Worm (Caenorhabditis elegans) whole organism, young adult: ENCODE results near the gene ubc-6.
A peak's percentile ranks its signal among the peaks of the same experiment; 100 is the strongest.

Experiments
- B0336.3 ChIP-seq: fragments of 200-800 bp; sonication (Bioruptor generic); IDR thresholded peaks from 2 replicates; pipeline ENCODE4 v1.3.6; 2022; ENCODE audit warnings: missing genetic modification characterization, missing compliant biosample characterization
- C17E4.6 ChIP-seq: fragments of 200-800 bp; sonication (Bioruptor generic); IDR thresholded peaks from 2 replicates; pipeline ENCODE4 v1.3.6; 2022; ENCODE audit warnings: missing genetic modification reagents, missing genetic modification characterization, missing compliant biosample characterization
- F22D6.2 ChIP-seq: sonication (generic microtip); optimal IDR thresholded peaks from 2 replicates; lab custom pipeline; 2016; ENCODE audit warnings: mild to moderate bottlenecking, missing genetic modification characterization, missing compliant biosample characterization
- F23B12.7 ChIP-seq: sonication (generic microtip); optimal IDR thresholded peaks from 2 replicates; lab custom pipeline; 2017; ENCODE audit warnings: missing genetic modification characterization, mild to moderate bottlenecking, missing compliant biosample characterization, antibody characterized with exemption, moderate library complexity; ENCODE audit not compliant: insufficient read depth
- F33H1.4 ChIP-seq: fragments of 200-800 bp; sonication (Bioruptor generic); IDR thresholded peaks from 2 replicates; pipeline ENCODE4 v1.3.6; 2022; ENCODE audit warnings: missing genetic modification reagents, missing genetic modification characterization, missing compliant biosample characterization
- F37B4.10 ChIP-seq: fragments of 200-800 bp; sonication (Bioruptor generic); IDR thresholded peaks from 2 replicates; pipeline ENCODE4 v1.3.6; 2022; ENCODE audit warnings: missing genetic modification characterization, missing compliant biosample characterization
- T26A5.8 ChIP-seq: sonication (generic microtip); optimal IDR thresholded peaks from 2 replicates; lab custom pipeline; 2016; ENCODE audit warnings: missing genetic modification characterization, missing compliant biosample characterization
- Y56A3A.18 ChIP-seq: fragments of 200-800 bp; sonication (Bioruptor generic); IDR thresholded peaks from 2 replicates; pipeline ENCODE4 v1.3.6; 2022; ENCODE audit warnings: missing genetic modification reagents, missing genetic modification characterization, missing compliant biosample characterization
- ZK185.1 ChIP-seq: sonication (generic microtip); optimal IDR thresholded peaks from 2 replicates; lab custom pipeline; 2016; ENCODE audit warnings: mild to moderate bottlenecking, missing genetic modification characterization, missing compliant biosample characterization; ENCODE audit not compliant: poor library complexity, severe bottlenecking
- bed-1 ChIP-seq: fragments of 200-800 bp; sonication (Bioruptor generic); IDR thresholded peaks from 2 replicates; pipeline ENCODE4 v1.3.6; 2022; ENCODE audit warnings: missing genetic modification reagents, missing genetic modification characterization, missing compliant biosample characterization
- ceh-40 ChIP-seq: fragments of 200-800 bp; sonication (Bioruptor generic); IDR thresholded peaks from 2 replicates; pipeline ENCODE4 v1.3.6; 2022; ENCODE audit warnings: missing genetic modification characterization, missing compliant biosample characterization
- ceh-58 ChIP-seq: fragments of 200-800 bp; sonication (Bioruptor generic); IDR thresholded peaks from 2 replicates; pipeline ENCODE4 v1.3.6; 2022; ENCODE audit warnings: missing genetic modification characterization, missing compliant biosample characterization
- dpff-1 ChIP-seq: sonication (generic microtip); optimal IDR thresholded peaks from 2 replicates; lab custom pipeline; 2017; ENCODE audit warnings: mild to moderate bottlenecking, missing genetic modification characterization, missing compliant biosample characterization
- egrh-3 ChIP-seq: fragments of 200-800 bp; sonication (Bioruptor generic); IDR thresholded peaks from 2 replicates; pipeline ENCODE4 v1.3.6; 2022; ENCODE audit warnings: missing genetic modification reagents, missing genetic modification characterization, missing compliant biosample characterization
- him-1 ChIP-seq: sonication (generic microtip); optimal IDR thresholded peaks from 2 replicates; lab custom pipeline; 2016; ENCODE audit warnings: missing genotype, missing genetic modification reagents, missing genetic modification characterization, missing compliant biosample characterization
- hlh-12 ChIP-seq: sonication (generic microtip); optimal IDR thresholded peaks from 2 replicates; lab custom pipeline; 2016; ENCODE audit warnings: missing genetic modification characterization, missing compliant biosample characterization
- hlh-26 ChIP-seq: fragments of 200-800 bp; sonication (Bioruptor generic); conservative IDR thresholded peaks from 2 replicates; pipeline ENCODE4 v1.3.6; 2022; ENCODE audit warnings: missing genetic modification reagents, missing genetic modification characterization, missing compliant biosample characterization
- hmg-20 ChIP-seq: fragments of 200-800 bp; sonication (Bioruptor generic); IDR thresholded peaks from 2 replicates; pipeline ENCODE4 v1.3.6; 2022; ENCODE audit warnings: missing genetic modification reagents, missing genetic modification characterization, missing compliant biosample characterization
- lin-40 ChIP-seq: sonication (generic microtip); optimal IDR thresholded peaks from 2 replicates; lab custom pipeline; 2016; ENCODE audit warnings: missing genetic modification characterization, mild to moderate bottlenecking, missing compliant biosample characterization, missing genotype, missing genetic modification reagents
- lsl-1 ChIP-seq: fragments of 200-800 bp; sonication (Bioruptor generic); optimal IDR thresholded peaks from 2 replicates; lab custom pipeline; 2018; ENCODE audit warnings: mild to moderate bottlenecking, missing genetic modification characterization, moderate library complexity, missing compliant biosample characterization
- madf-10 ChIP-seq: sonication (generic microtip); optimal IDR thresholded peaks from 2 replicates; lab custom pipeline; 2016; ENCODE audit warnings: mild to moderate bottlenecking, missing genetic modification characterization, missing compliant biosample characterization
- madf-3 ChIP-seq: fragments of 200-800 bp; sonication (Bioruptor generic); IDR thresholded peaks from 2 replicates; pipeline ENCODE4 v1.3.6; 2022; ENCODE audit warnings: missing genetic modification reagents, missing genetic modification characterization, missing compliant biosample characterization
- mcd-1 ChIP-seq: fragments of 200-800 bp; sonication (Bioruptor generic); IDR thresholded peaks from 2 replicates; pipeline ENCODE4 v1.3.6; 2022; ENCODE audit warnings: missing genetic modification reagents, missing genetic modification characterization, missing compliant biosample characterization
- mes-4 ChIP-seq: sonication (generic microtip); optimal IDR thresholded peaks from 2 replicates; lab custom pipeline; 2016; ENCODE audit warnings: missing genotype, missing genetic modification characterization, missing compliant biosample characterization
- nfya-1 ChIP-seq: sonication (generic microtip); optimal IDR thresholded peaks from 2 replicates; lab custom pipeline; 2017; ENCODE audit warnings: antibody characterized with exemption, missing compliant biosample characterization, missing genetic modification characterization, borderline replicate concordance; ENCODE audit not compliant: insufficient read depth
- nfya-2 ChIP-seq: fragments of 200-800 bp; sonication (Bioruptor generic); IDR thresholded peaks from 2 replicates; pipeline ENCODE4 v1.3.6; 2022; ENCODE audit warnings: missing genetic modification reagents, missing genetic modification characterization, missing compliant biosample characterization
- nfyb-1 ChIP-seq: fragments of 200-800 bp; sonication (Bioruptor generic); IDR thresholded peaks from 2 replicates; pipeline ENCODE4 v1.3.6; 2022; ENCODE audit warnings: missing genetic modification reagents, missing genetic modification characterization, missing compliant biosample characterization
- nhr-179 ChIP-seq: sonication (generic microtip); optimal IDR thresholded peaks from 2 replicates; lab custom pipeline; 2016; ENCODE audit warnings: mild to moderate bottlenecking, missing genetic modification characterization, missing compliant biosample characterization
- pha-4 ChIP-seq: fragments of 150-350 bp; sonication (generic microtip); optimal IDR thresholded peaks from 2 replicates; lab custom pipeline; 2014; ENCODE audit warnings: missing biosample characterization, missing genetic modification reagents, missing genetic modification characterization
- rec-8 ChIP-seq, 2 experiments: sonication (generic microtip); optimal IDR thresholded peaks; 2 replicates each; lab custom pipeline; 2016; ENCODE audit warnings: mild to moderate bottlenecking in 2 of 2, missing genetic modification characterization in 2 of 2, missing genetic modification reagents in 2 of 2, missing genotype in 2 of 2, missing biosample characterization in 1 of 2, missing compliant biosample characterization in 1 of 2, moderate library complexity in 1 of 2
- sea-2 ChIP-seq: fragments of 200-800 bp; sonication (Bioruptor generic); IDR thresholded peaks from 2 replicates; pipeline ENCODE4 v1.3.6; 2022; ENCODE audit warnings: missing genetic modification characterization, missing compliant biosample characterization
- snpc-1.1 ChIP-seq: sonication (generic microtip); optimal IDR thresholded peaks from 2 replicates; lab custom pipeline; 2017; ENCODE audit warnings: missing genetic modification characterization, mild to moderate bottlenecking, missing compliant biosample characterization, antibody characterized with exemption, moderate library complexity, missing genotype, missing genetic modification reagents; ENCODE audit not compliant: insufficient read depth
- snpc-4 ChIP-seq, 5 experiments: fragments of 150-350 bp in 1 of 5; sonication (generic microtip) in 4 of 5; optimal IDR thresholded peaks; 2 replicates each; lab custom pipeline; 2014 to 2018; ENCODE audit warnings: missing genetic modification characterization in 5 of 5, missing biosample characterization in 3 of 5, antibody characterized with exemption in 2 of 5, mild to moderate bottlenecking in 2 of 5, missing compliant biosample characterization in 2 of 5, missing genotype in 2 of 5, moderate library complexity in 2 of 5, missing genetic modification reagents in 1 of 5
- sptf-2 ChIP-seq: fragments of 200-800 bp; sonication (Bioruptor generic); optimal IDR thresholded peaks from 2 replicates; lab custom pipeline; 2018; ENCODE audit warnings: mild to moderate bottlenecking, missing genetic modification characterization, missing compliant biosample characterization
- tbp1 ChIP-seq: fragments of 200-800 bp; sonication (Bioruptor generic); optimal IDR thresholded peaks from 2 replicates; lab custom pipeline; 2018; ENCODE audit warnings: mild to moderate bottlenecking, missing genetic modification characterization, missing compliant biosample characterization
- tbx-9 ChIP-seq: sonication (generic microtip); optimal IDR thresholded peaks from 2 replicates; lab custom pipeline; 2016; ENCODE audit warnings: borderline replicate concordance, missing genetic modification characterization, inconsistent platforms, missing compliant biosample characterization
- zfh-2 ChIP-seq: fragments of 200-800 bp; sonication (Bioruptor generic); conservative IDR thresholded peaks from 2 replicates; pipeline ENCODE4 v1.3.6; 2022; ENCODE audit warnings: missing genetic modification reagents, missing genetic modification characterization, missing compliant biosample characterization

The ubc-6 gene

DNA sequence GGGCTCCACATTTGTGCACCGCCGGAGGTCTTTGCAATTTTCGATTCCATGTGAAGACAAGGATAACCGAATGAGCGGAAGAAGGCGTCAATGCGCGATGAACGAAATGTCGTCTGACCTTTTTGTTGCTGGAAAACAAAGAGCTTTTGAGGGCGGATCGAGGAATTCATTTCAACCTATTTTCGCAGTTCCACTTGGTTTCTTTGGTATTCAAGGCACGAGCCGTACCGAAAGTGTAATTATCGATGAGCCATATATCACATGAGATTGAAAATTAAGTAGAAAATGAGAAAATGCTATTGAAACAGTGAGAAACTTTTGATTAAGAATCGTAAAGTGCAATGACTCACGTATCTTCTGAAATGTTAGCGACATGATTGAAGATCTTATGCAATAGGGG, 40.2 kb downstream of the ubc-6 start, which contains the start of gene glb-9:
glb-9 (minus strand) TSS at position 101 of the 400 bp plus-strand sequence.
- 0 out of 2 replicates have a peak, but pooled peaks have one; percentile 22 for TF ChIP-seq madf-3
- no peak for TF ChIP-seq Y56A3A.18 (GFP tag; lab: Robert Waterston, UW)

DNA sequence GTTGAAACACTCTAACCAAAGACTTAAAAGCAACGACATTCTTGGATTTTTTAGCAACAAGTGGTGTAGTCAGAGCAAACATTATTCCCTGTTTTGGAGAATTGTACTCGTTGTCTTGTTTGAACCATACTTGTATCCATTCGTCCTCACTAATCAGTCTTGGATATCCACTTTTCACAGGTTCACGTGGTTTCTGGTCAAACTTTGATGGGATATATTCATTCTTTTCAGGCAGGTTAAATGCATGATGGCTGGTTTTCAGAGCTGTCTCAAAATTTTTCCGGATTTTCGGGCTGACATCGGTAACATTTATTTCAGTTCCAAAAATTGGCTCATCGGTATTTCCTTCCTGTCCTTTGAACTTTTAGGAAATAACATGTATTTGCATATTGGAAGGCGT, 42.4 kb downstream of the ubc-6 start:
- TF ChIP-seq madf-3 (no peak), bed-1 (GFP tag; lab: Robert Waterston, UW) (no peak), snpc-4 (GFP tag; optimal IDR thresholded peaks at IDR 0.05; lab: Kevin White, UChicago) (no peak), snpc-4 (tag; optimal IDR thresholded peaks at IDR 0.05; lab: Kevin White, UChicago) (no peak), ZK185.1 (tag; lab: Kevin White, UChicago) (no peak), F33H1.4 (GFP tag; lab: Robert Waterston, UW) (no peak), C17E4.6 (GFP tag; lab: Robert Waterston, UW) (no peak), nfyb-1 (GFP tag; lab: Robert Waterston, UW) (no peak), ceh-40 (GFP tag; lab: Robert Waterston, UW) (no peak), egrh-3 (no peak), pha-4 (tag; lab: Kevin White, UChicago) (no peak), tbp1 (GFP tag; lab: Kevin White, UChicago) (no peak), mcd-1 (no peak), hlh-26 (GFP tag; lab: Robert Waterston, UW) (no peak), T26A5.8 (tag; lab: Kevin White, UChicago) (no peak)

DNA sequence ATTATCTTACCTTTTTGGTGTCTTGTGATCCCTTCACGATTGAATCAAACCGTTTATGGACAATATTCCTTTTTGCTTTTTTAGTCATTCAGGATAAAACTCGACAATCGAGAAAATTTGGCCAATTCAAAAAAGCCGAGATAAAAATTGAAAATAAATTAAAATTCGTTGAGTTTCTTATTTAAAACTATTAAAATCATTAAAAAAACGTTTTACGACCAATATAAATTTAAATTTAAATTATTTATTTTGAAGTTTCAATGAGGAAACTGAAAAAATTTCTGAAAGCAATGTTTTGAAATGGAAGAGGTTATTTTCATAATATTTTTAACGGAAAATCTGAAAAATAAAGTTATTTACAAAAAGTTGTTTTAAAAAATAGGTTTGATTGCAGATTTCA, 44.3 kb downstream of the ubc-6 start, which contains the start of gene ZK1290.15:
ZK1290.15 (plus strand) TSS at position 301 of the 400 bp plus-strand sequence.
- no peak for TF ChIP-seq F37B4.10 (GFP tag; lab: Robert Waterston, UW)
- TF ChIP-seq B0336.3 (GFP tag; lab: Robert Waterston, UW) = no peak
- no peak for TF ChIP-seq lin-40 (tag; lab: Kevin White, UChicago)
- no peak for TF ChIP-seq sea-2 (GFP tag; lab: Robert Waterston, UW)
- no peak for TF ChIP-seq tbx-9 (tag; lab: Kevin White, UChicago)
- TF ChIP-seq mes-4 (tag; lab: Kevin White, UChicago) = no peak
- TF ChIP-seq F23B12.7 (tag; lab: Kevin White, UChicago) = no peak
- no peak for TF ChIP-seq lsl-1 (GFP tag; lab: Kevin White, UChicago)
- TF ChIP-seq sptf-2 (GFP tag; lab: Kevin White, UChicago) = no peak
- TF ChIP-seq F22D6.2 (tag; lab: Kevin White, UChicago) = no peak
- TF ChIP-seq him-1 (tag; lab: Kevin White, UChicago) = no peak
- TF ChIP-seq ceh-58 = no peak
- TF ChIP-seq hmg-20 (GFP tag; lab: Robert Waterston, UW) = no peak
- no peak for TF ChIP-seq madf-10 (tag; lab: Kevin White, UChicago)
- TF ChIP-seq nfya-2 = no peak
- TF ChIP-seq snpc-1.1 (tag; lab: Kevin White, UChicago) = no peak
- no peak for TF ChIP-seq hlh-26 (GFP tag; lab: Robert Waterston, UW)
- no peak for TF ChIP-seq nfya-1 (tag; lab: Kevin White, UChicago)
- no peak for TF ChIP-seq rec-8 (tag; optimal IDR thresholded peaks at IDR 0.05; lab: Kevin White, UChicago)

DNA sequence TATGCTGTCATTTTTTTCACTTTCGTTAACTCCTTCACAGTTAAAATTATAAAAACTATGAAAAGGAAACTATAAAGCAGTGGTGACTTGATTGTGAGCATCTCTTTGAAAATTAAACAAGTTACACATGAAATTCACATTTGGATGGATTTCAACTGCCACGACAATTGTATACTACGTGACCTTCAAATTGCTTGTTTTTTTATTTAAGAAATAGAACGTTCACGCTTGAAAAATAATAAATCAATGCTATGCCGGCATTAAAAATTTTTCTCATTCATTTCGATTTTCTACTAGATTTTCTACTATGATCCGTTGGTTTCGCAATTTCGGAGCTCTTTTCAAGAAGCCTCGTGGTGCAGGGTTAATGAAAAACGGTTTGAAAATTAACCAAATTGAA, 46.5 kb downstream of the ubc-6 start, which contains the start of the genes ZK1290.7 and rnh-1.1:
ZK1290.7 (minus strand) TSS at position 101 of the 400 bp plus-strand sequence.
rnh-1.1 (plus strand) TSS at position 281 of the 400 bp plus-strand sequence.
- no peak for TF ChIP-seq dpff-1 (tag; lab: Kevin White, UChicago)
- TF ChIP-seq nhr-179 (tag; lab: Kevin White, UChicago) = no peak
- no peak for TF ChIP-seq hlh-26 (GFP tag; lab: Robert Waterston, UW)
- TF ChIP-seq zfh-2 (GFP tag; lab: Robert Waterston, UW) = no peak
- TF ChIP-seq hlh-12 (tag; lab: Kevin White, UChicago) = no peak
